Fruit fly (Drosophila melanogaster): ENCODE results near the gene RYa-R.

RYa-R gene

dm6 chr3R:27069810-27070625 is 73.2 kb downstream of the RYa-R start, which contains the start of gene spz (continued):
- TF ChIP-seq CG6689 (GFP tag; IDR thresholded peaks at IDR 0.05) = 0 out of 2 replicates have a peak, but pooled peaks have one; percentile 26
- peak; percentile 85 for TF ChIP-seq CG10321 (GFP tag; IDR thresholded peaks at IDR 0.05)
- TF ChIP-seq CG7271 (tag; optimal IDR thresholded peaks at IDR 0.05) = no peak
- TF ChIP-seq CG8388 (GFP tag; optimal IDR thresholded peaks at IDR 0.05) = peak; percentile 18
- TF ChIP-seq CG4707 (GFP tag; optimal IDR thresholded peaks at IDR 0.05) = no peak
- TF ChIP-seq emc (GFP tag; optimal IDR thresholded peaks at IDR 0.05) = no peak
- peak in 1 of 2 experiments; percentile 40 for TF ChIP-seq crp (GFP tag; optimal IDR thresholded peaks at IDR 0.05)
- no peak for TF ChIP-seq zf30C (GFP tag; optimal IDR thresholded peaks at IDR 0.05)
- peak; percentile 25; the same call in 1 of the 2 replicates for TF ChIP-seq ttk (GFP tag; IDR thresholded peaks at IDR 0.05)
- TF ChIP-seq unpg (GFP tag; optimal IDR thresholded peaks at IDR 0.05) = peak; percentile 46
- peak; percentile 32 for TF ChIP-seq Xbp1 (GFP tag; optimal IDR thresholded peaks at IDR 0.05)
- TF ChIP-seq gt (GFP tag; IDR thresholded peaks at IDR 0.05) = no peak
- no peak for TF ChIP-seq CG18011 (GFP tag; optimal IDR thresholded peaks at IDR 0.05)
- peak; percentile 30; the same call in 1 of the 2 replicates for TF ChIP-seq Drgx (GFP tag; IDR thresholded peaks at IDR 0.05)
- TF ChIP-seq ems (GFP tag; optimal IDR thresholded peaks at IDR 0.05) = no peak
- peak; percentile 64 for TF ChIP-seq dmrt99B (tag; optimal IDR thresholded peaks at IDR 0.05)
- peak; percentile 54 for TF ChIP-seq Adf1 (GFP tag; IDR thresholded peaks at IDR 0.05)
- TF ChIP-seq CG32772 (GFP tag; IDR thresholded peaks at IDR 0.05) = no peak
- TF ChIP-seq tgo (GFP tag; IDR thresholded peaks at IDR 0.05) = no peak
- no peak for TF ChIP-seq HmgD (GFP tag; optimal IDR thresholded peaks at IDR 0.05)
- TF ChIP-seq CG2678 (tag; optimal IDR thresholded peaks at IDR 0.05) = peak; percentile 24
- TF ChIP-seq aop (GFP tag; IDR thresholded peaks at IDR 0.05) = no peak
- peak; percentile 43 for TF ChIP-seq Hmr (GFP tag; optimal IDR thresholded peaks at IDR 0.05)
- peak; percentile 14; the same call in 1 of the 2 replicates for TF ChIP-seq stc (GFP tag; IDR thresholded peaks at IDR 0.05)
- TF ChIP-seq slbo (GFP tag; IDR thresholded peaks at IDR 0.05) = 0 out of 2 replicates have a peak, but pooled peaks have one; percentile 4
- TF ChIP-seq CG32532 (GFP tag; IDR thresholded peaks at IDR 0.05) = no peak; the same call in none of the 2 replicates
- peak; percentile 6 for TF ChIP-seq fd96Cb (tag; optimal IDR thresholded peaks at IDR 0.05)
- peak; percentile 78 for TF ChIP-seq Jarid2 (GFP tag; optimal IDR thresholded peaks at IDR 0.05)
- TF ChIP-seq al (GFP tag; IDR thresholded peaks at IDR 0.05) = 0 out of 2 replicates have a peak, but pooled peaks have one; percentile 6
- no peak for TF ChIP-seq zen2 (GFP tag; IDR thresholded peaks at IDR 0.05; ENCODE audit: partially characterized antibody)
- TF ChIP-seq CG12071 (GFP tag; optimal IDR thresholded peaks at IDR 0.05) = no peak
- TF ChIP-seq cwo (GFP tag; optimal IDR thresholded peaks at IDR 0.05) = no peak
- TF ChIP-seq Hr78 (GFP tag; optimal IDR thresholded peaks at IDR 0.05) = peak in 1 of 2 experiments; percentile 4
- TF ChIP-seq Ptx1 (GFP tag; IDR thresholded peaks at IDR 0.05) = peak; percentile 40; the same call in 1 of the 2 replicates
- no peak for TF ChIP-seq NK7.1 (GFP tag; optimal IDR thresholded peaks at IDR 0.05)
- TF ChIP-seq NfI (GFP tag; optimal IDR thresholded peaks at IDR 0.05) = peak; percentile 4
- TF ChIP-seq Meics (GFP tag; optimal IDR thresholded peaks at IDR 0.05) = peak; percentile 7
- TF ChIP-seq Blimp-1 (GFP tag; optimal IDR thresholded peaks at IDR 0.05) = peak; percentile 81
- 0 out of 3 replicates have a peak, but pooled peaks have one; percentile 28 for TF ChIP-seq Doc3 (GFP tag; IDR thresholded peaks at IDR 0.05; ENCODE audit: partially characterized antibody)
- TF ChIP-seq gcm2 (GFP tag; optimal IDR thresholded peaks at IDR 0.05) = no peak
- peak; percentile 3 for TF ChIP-seq CG18599 (GFP tag; optimal IDR thresholded peaks at IDR 0.05)
- TF ChIP-seq CG12769 (tag; optimal IDR thresholded peaks at IDR 0.05) = peak; percentile 79
- peak; percentile 52 for TF ChIP-seq vvl (GFP tag; IDR thresholded peaks at IDR 0.05)
- no peak for TF ChIP-seq CG11723 (GFP tag; optimal IDR thresholded peaks at IDR 0.05)
- no peak for TF ChIP-seq Kr (GFP tag; optimal IDR thresholded peaks at IDR 0.05)
- no peak for TF ChIP-seq CG11085 (GFP tag; IDR thresholded peaks at IDR 0.05)
- no peak for TF ChIP-seq ham (GFP tag; IDR thresholded peaks at IDR 0.05)
- TF ChIP-seq CG16863 (GFP tag; optimal IDR thresholded peaks at IDR 0.05) = no peak

All from whole organism, embryonic.